Worm (Caenorhabditis elegans) whole organism, mixed stage, embryonic: ENCODE results near the gene iglr-1.

ENCODE experiments used
- M03D4.4 ChIP-seq: sonication (generic microtip); optimal IDR thresholded peaks from 2 replicates; lab custom pipeline; 2017; ENCODE audit warnings: mild to moderate bottlenecking, missing genetic modification characterization, missing compliant biosample characterization
- cnd-1 ChIP-seq: fragments of 200-800 bp; sonication (Bioruptor generic); optimal IDR thresholded peaks from 2 replicates; lab custom pipeline; 2018; ENCODE audit warnings: mild to moderate bottlenecking, missing genetic modification characterization, missing compliant biosample characterization
- elt-1 ChIP-seq: sonication (generic microtip); optimal IDR thresholded peaks from 2 replicates; lab custom pipeline; 2017; ENCODE audit warnings: missing genetic modification characterization, mild to moderate bottlenecking, missing compliant biosample characterization, antibody characterized with exemption, moderate library complexity, borderline replicate concordance; ENCODE audit not compliant: insufficient read depth
- elt-3 ChIP-seq: fragments of 150-350 bp; optimal IDR thresholded peaks from 2 replicates; lab custom pipeline; 2014; ENCODE audit warnings: missing biosample characterization, missing genetic modification characterization
- lin-32 ChIP-seq: fragments of 200-800 bp; sonication (Bioruptor generic); optimal IDR thresholded peaks from 2 replicates; lab custom pipeline; 2018; ENCODE audit warnings: mild to moderate bottlenecking, missing genetic modification characterization, missing compliant biosample characterization
- nhr-237 ChIP-seq: fragments of 150-350 bp; optimal IDR thresholded peaks from 2 replicates; lab custom pipeline; 2014; ENCODE audit warnings: missing biosample characterization, missing genetic modification characterization
- nhr-76 ChIP-seq: sonication (generic microtip); optimal IDR thresholded peaks from 2 replicates; lab custom pipeline; 2017; ENCODE audit warnings: missing biosample characterization, missing genetic modification characterization
- snpc-4 ChIP-seq: fragments of 150-350 bp; optimal IDR thresholded peaks from 2 replicates; lab custom pipeline; 2014; ENCODE audit warnings: missing biosample characterization, missing genetic modification characterization
- ztf-11 ChIP-seq: fragments of 150-350 bp; optimal IDR thresholded peaks from 2 replicates; lab custom pipeline; 2014; ENCODE audit warnings: missing biosample characterization, missing genetic modification characterization

DNA sequence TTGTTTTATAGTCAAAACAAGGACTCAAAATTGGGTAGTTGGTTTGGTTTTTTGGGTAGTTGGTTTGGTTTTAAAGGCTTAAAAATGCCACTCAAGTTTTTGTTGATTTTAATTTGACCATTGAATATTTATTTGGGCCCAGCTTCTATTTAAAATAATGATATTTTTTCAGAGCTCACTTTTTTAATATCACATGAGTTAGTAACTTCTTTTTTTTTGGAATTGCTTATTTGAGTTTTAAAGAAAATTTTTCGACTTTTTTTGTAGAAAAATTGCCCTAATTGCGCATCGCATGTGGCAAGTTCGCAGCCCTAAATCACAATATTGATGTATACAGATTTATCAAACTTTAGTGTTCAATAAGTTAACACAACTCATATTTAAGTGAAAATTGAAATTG is 44.6 kb upstream of the iglr-1 start:
- TF ChIP-seq elt-3 (tag; lab: Kevin White, UChicago) (no peak), cnd-1 (no peak), ztf-11 (tag; lab: Kevin White, UChicago) (no peak), nhr-237 (tag; lab: Kevin White, UChicago) (no peak), nhr-76 (no peak), M03D4.4 (tag; lab: Kevin White, UChicago) (no peak), snpc-4 (tag; lab: Kevin White, UChicago) (no peak), elt-1 (no peak), lin-32 (GFP tag; lab: Kevin White, UChicago) (no peak)
